Fruit fly (Drosophila melanogaster) whole organism, embryonic: ENCODE measurements around the gene CheA29a.

Experiments used
- Aef1 ChIP-seq: fragments of 200-800 bp; sonication (Bioruptor generic); IDR thresholded peaks from 3 replicates; pipeline ENCODE4 v1.3.6; 2022; ENCODE audit warnings: missing biosample characterization, missing genetic modification characterization
- Bdp1 ChIP-seq: fragments of 200-800 bp; sonication (Bioruptor generic); optimal IDR thresholded peaks from 3 replicates; lab custom pipeline; 2016; ENCODE audit warnings: missing biosample characterization, missing genetic modification characterization
- CG10267 ChIP-seq: fragments of 200-800 bp; sonication (Bioruptor generic); optimal IDR thresholded peaks from 2 replicates; lab custom pipeline; 2018; ENCODE audit warnings: missing biosample characterization, mild to moderate bottlenecking, missing genetic modification characterization, moderate library complexity
- CG18619 ChIP-seq: fragments of 200-800 bp; sonication (Bioruptor generic); optimal IDR thresholded peaks from 3 replicates; lab custom pipeline; 2017; ENCODE audit warnings: missing biosample characterization, mild to moderate bottlenecking, missing genetic modification characterization
- H2.0 ChIP-seq: fragments of 200-800 bp; sonication (Bioruptor generic); IDR thresholded peaks from 2 replicates; pipeline ENCODE4 v1.3.6; 2022; ENCODE audit warnings: missing biosample characterization, missing genetic modification characterization
- Lim3 ChIP-seq: fragments of 200-800 bp; sonication (Bioruptor generic); IDR thresholded peaks from 2 replicates; pipeline ENCODE4 v1.3.6; 2022; ENCODE audit warnings: missing biosample characterization, missing genetic modification characterization
- Mes4 ChIP-seq: fragments of 200-800 bp; sonication (Bioruptor generic); optimal IDR thresholded peaks from 2 replicates; lab custom pipeline; 2016; ENCODE audit warnings: missing biosample characterization, missing genetic modification characterization
- Sox102F ChIP-seq: fragments of 200-800 bp; sonication (Bioruptor generic); optimal IDR thresholded peaks from 2 replicates; lab custom pipeline; 2018; ENCODE audit warnings: missing biosample characterization, mild to moderate bottlenecking, missing genetic modification characterization, moderate library complexity
- kay ChIP-seq: fragments of 200-800 bp; sonication (Bioruptor generic); optimal IDR thresholded peaks from 2 replicates; lab custom pipeline; 2016; ENCODE audit warnings: missing biosample characterization, missing genetic modification characterization
- salm ChIP-seq: fragments of 200-800 bp; sonication (Bioruptor generic); optimal IDR thresholded peaks from 2 replicates; lab custom pipeline; 2018; ENCODE audit warnings: missing biosample characterization, mild to moderate bottlenecking, missing genetic modification characterization
- usp ChIP-seq: fragments of >200 bp; optimal IDR thresholded peaks from 2 replicates; lab custom pipeline; 2017; ENCODE audit warnings: missing biosample characterization, missing genetic modification characterization

DNA sequence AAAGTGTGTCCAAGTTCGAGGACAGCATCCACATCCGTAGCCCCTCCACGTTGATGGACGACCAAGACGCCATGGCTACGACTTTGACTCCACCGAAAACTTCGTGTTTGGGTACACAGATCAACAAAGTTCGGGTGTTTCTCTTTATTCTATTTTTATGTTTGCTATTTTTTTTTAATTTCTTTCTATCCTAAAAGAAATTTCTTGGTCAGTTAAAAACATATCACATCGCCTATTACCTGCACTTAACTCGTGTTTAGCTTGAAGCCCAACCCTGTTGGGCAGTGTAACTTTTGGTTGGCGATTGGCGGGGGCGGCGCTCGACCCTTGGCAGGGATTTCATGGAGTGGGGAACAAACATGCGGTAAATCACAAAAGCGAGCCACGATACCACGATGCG is 3.7 kb upstream of the CheA29a start:
- TF ChIP-seq Sox102F (GFP tag; lab: Kevin White, UChicago) (peak; percentile 50), Mes4 (GFP tag; lab: Kevin White, UChicago) (no peak), Aef1 (GFP tag; lab: Robert Waterston, UW) (no peak), CG18619 (no peak), kay (GFP tag; lab: Kevin White, UChicago) (no peak), H2.0 (peak; percentile 51; the same call in 1 of the 2 replicates), Bdp1 (GFP tag; lab: Kevin White, UChicago) (no peak), Lim3 (GFP tag; lab: Robert Waterston, UW) (no peak), salm (tag; lab: Kevin White, UChicago) (no peak), CG10267 (peak; percentile 47), usp (GFP tag; lab: Kevin White, UChicago) (no peak)
